Fruit fly (Drosophila melanogaster): ENCODE data around the gene CG32240.

dm6 chr3L:4352649-4353048 lies 28.8 kb downstream of the CG32240 start:
- TF ChIP-seq pan (optimal IDR thresholded peaks at IDR 0.05) (no peak), CG8478 (optimal IDR thresholded peaks at IDR 0.05) (no peak), EcR (GFP tag; optimal IDR thresholded peaks at IDR 0.05) (no peak), psq (optimal IDR thresholded peaks at IDR 0.05) (no peak)
